Worm (Caenorhabditis elegans): ENCODE measurements around the gene nlp-34.

nlp-34 gene

DNA sequence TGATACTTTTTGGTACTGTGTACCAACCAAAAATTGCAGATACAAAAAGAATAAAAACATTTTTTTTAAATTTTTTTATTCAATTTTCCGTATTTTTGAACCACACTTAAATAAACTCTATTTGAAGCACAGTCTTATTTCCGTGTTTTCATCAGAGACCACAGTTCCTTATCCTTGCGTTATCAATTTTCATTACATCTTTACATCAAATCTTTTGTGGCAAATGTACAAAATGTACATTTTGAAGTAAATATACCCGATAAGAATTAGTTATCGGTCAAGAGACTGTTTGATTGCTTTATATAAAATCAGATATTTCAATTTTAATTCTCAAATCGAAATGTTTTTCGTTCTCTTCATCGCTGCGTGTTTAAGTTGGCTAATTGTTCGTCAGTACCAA is 43.4 kb upstream of the nlp-34 start, which contains the start of gene cyp-35A3:
Gene cyp-35A3 (plus strand): TSS at position 301 of the 400 bp plus-strand sequence.
- TF ChIP-seq ZK185.1 (tag; optimal IDR thresholded peaks at IDR 0.05; ENCODE audit: poor library complexity, severe bottlenecking) (no peak), hmg-20 (GFP tag; IDR thresholded peaks at IDR 0.05) (no peak)

DNA sequence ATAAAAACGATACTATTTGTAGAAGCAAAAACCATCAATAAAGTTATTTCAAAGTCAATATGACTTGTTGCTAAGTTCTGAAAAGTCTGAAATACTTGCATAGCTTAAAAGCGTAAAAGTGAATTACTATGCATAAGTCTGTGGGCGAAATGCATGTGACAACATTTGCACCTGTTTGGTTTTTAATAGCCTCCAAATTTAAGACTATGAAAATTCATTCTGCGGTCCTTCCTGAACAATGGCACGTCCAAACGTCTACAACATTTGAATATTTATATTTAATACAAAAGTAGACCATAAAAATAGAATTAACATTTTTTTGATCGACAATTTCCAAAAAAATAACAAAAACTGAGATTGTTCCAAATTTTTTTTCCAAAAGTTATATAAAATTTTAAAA is 42.8 kb upstream of the nlp-34 start, which contains the start of gene K09D9.14:
Gene K09D9.14 (minus strand): TSS at position 101 of the 400 bp plus-strand sequence.
- no peak for TF ChIP-seq K12H6.12 (tag; optimal IDR thresholded peaks at IDR 0.05)
- TF ChIP-seq nfya-1 (tag; optimal IDR thresholded peaks at IDR 0.05; ENCODE audit: borderline replicate concordance, insufficient read depth): no peak
- no peak for TF ChIP-seq lin-35 (GFP tag; optimal IDR thresholded peaks at IDR 0.05)
- TF ChIP-seq attf-6 (GFP tag; IDR thresholded peaks at IDR 0.05): no peak
- no peak for TF ChIP-seq repo-1 (tag; optimal IDR thresholded peaks at IDR 0.05)
- no peak for TF ChIP-seq ztf-26 (tag; optimal IDR thresholded peaks at IDR 0.05)
- no peak for TF ChIP-seq egrh-3 (GFP tag; IDR thresholded peaks at IDR 0.05)
- TF ChIP-seq nhr-90 (tag; optimal IDR thresholded peaks at IDR 0.05): no peak
- TF ChIP-seq aptf-3 (GFP tag; IDR thresholded peaks at IDR 0.05): no peak
- no peak for TF ChIP-seq unc-130 (GFP tag; optimal IDR thresholded peaks at IDR 0.05)
- TF ChIP-seq D2030.7 (GFP tag; IDR thresholded peaks at IDR 0.05): no peak
- no peak for TF ChIP-seq ceh-100 (GFP tag; IDR thresholded peaks at IDR 0.05)
- TF ChIP-seq F52B5.7 (tag; optimal IDR thresholded peaks at IDR 0.05): no peak
- no peak for TF ChIP-seq ceh-91 (GFP tag; IDR thresholded peaks at IDR 0.05)
- TF ChIP-seq hsf-1 (GFP tag; IDR thresholded peaks at IDR 0.05): no peak
- no peak for TF ChIP-seq cebp-1 (GFP tag; IDR thresholded peaks at IDR 0.05)
- no peak for TF ChIP-seq cebp-1 (tag; optimal IDR thresholded peaks at IDR 0.05)
- TF ChIP-seq him-1 (tag; optimal IDR thresholded peaks at IDR 0.05): no peak
- no peak for TF ChIP-seq Y53F4B.3 (GFP tag; IDR thresholded peaks at IDR 0.05)
- TF ChIP-seq lin-26 (GFP tag; IDR thresholded peaks at IDR 0.05): no peak

DNA sequence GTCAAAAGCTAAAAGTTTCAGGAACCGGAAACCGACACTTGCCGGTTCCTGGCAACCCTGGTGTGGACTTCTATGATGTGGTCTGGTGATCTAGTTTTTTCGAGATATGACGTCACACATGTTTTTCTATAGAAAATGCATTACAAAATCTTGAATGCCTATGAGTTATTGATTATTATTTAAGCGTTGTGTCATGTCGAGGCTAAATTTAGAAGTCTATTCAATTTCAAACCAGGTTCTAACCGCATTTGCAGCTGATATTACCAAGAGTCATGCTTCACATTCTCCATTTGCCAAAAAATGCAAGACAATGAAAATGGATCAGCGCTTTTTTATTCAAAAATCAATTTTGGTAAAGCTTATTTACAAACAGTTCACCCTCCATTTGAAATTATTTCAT is 40.3 kb upstream of the nlp-34 start, which contains the start of gene K09D9.3:
Gene K09D9.3 (plus strand): TSS at position 301 of the 400 bp plus-strand sequence.
- TF ChIP-seq mxl-1 (tag; optimal IDR thresholded peaks at IDR 0.05) (no peak), rpc-1 (optimal IDR thresholded peaks at IDR 0.05) (no peak), rpc-1 (tag; optimal IDR thresholded peaks at IDR 0.05) (no peak), sea-2 (GFP tag; IDR thresholded peaks at IDR 0.05) (no peak), ceh-79 (tag; optimal IDR thresholded peaks at IDR 0.05) (no peak), dox-1 (GFP tag; IDR thresholded peaks at IDR 0.05) (no peak), F52B5.7 (tag; optimal IDR thresholded peaks at IDR 0.05) (no peak), rcor-1 (GFP tag; IDR thresholded peaks at IDR 0.05) (no peak), aptf-3 (GFP tag; IDR thresholded peaks at IDR 0.05) (no peak), pbrm-1 (GFP tag; IDR thresholded peaks at IDR 0.05) (no peak), egl-44 (GFP tag; IDR thresholded peaks at IDR 0.05) (no peak), zim-3 (tag; optimal IDR thresholded peaks at IDR 0.05) (no peak), tbx-9 (tag; optimal IDR thresholded peaks at IDR 0.05; ENCODE audit: borderline replicate concordance) (no peak), xnd-1 (tag; optimal IDR thresholded peaks at IDR 0.05) (no peak), mcd-1 (GFP tag; IDR thresholded peaks at IDR 0.05) (no peak), B0336.3 (GFP tag; IDR thresholded peaks at IDR 0.05) (no peak), unc-62 (GFP tag; optimal IDR thresholded peaks at IDR 0.05) (no peak), aptf-2 (GFP tag; conservative IDR thresholded peaks at IDR 0.05) (no peak), ceh-91 (GFP tag; IDR thresholded peaks at IDR 0.05) (no peak)
